Fruit fly (Drosophila melanogaster) whole organism, embryonic: ENCODE results near the gene Rim2.

Experiments
- ATbp ChIP-seq: fragments of 200-800 bp; sonication (Bioruptor generic); optimal IDR thresholded peaks from 2 replicates; lab custom pipeline; 2017; ENCODE audit warnings: missing biosample characterization, mild to moderate bottlenecking, missing genetic modification characterization, missing genetic modification reagents
- Blimp-1 ChIP-seq: fragments of 200-800 bp; sonication (Bioruptor generic); optimal IDR thresholded peaks from 3 replicates; lab custom pipeline; 2018; ENCODE audit warnings: missing biosample characterization, missing genetic modification characterization, mild to moderate bottlenecking, moderate library complexity, missing genetic modification reagents
- CG10267 ChIP-seq: fragments of 200-800 bp; sonication (Bioruptor generic); optimal IDR thresholded peaks from 2 replicates; lab custom pipeline; 2018; ENCODE audit warnings: missing biosample characterization, mild to moderate bottlenecking, missing genetic modification characterization, moderate library complexity
- CG10979 ChIP-seq: fragments of 200-800 bp; sonication (Bioruptor generic); optimal IDR thresholded peaks from 2 replicates; lab custom pipeline; 2018; ENCODE audit warnings: missing biosample characterization, mild to moderate bottlenecking, missing genetic modification characterization, moderate library complexity
- CG1529 ChIP-seq: fragments of 200-800 bp; sonication (Bioruptor generic); optimal IDR thresholded peaks from 3 replicates; lab custom pipeline; 2018; ENCODE audit warnings: missing biosample characterization, missing genetic modification characterization
- CG1647 ChIP-seq: fragments of 200-800 bp; sonication (Bioruptor generic); optimal IDR thresholded peaks from 3 replicates; lab custom pipeline; 2016; ENCODE audit warnings: missing biosample characterization, missing genetic modification characterization
- CG17829 ChIP-seq: fragments of 200-800 bp; optimal IDR thresholded peaks from 2 replicates; lab custom pipeline; 2019; ENCODE audit warnings: missing biosample characterization, mild to moderate bottlenecking, missing genetic modification characterization, moderate library complexity
- CG18262 ChIP-seq: fragments of 200-800 bp; optimal IDR thresholded peaks from 3 replicates; lab custom pipeline; 2019; ENCODE audit warnings: missing biosample characterization, mild to moderate bottlenecking, missing genetic modification characterization, moderate library complexity
- CG2202 ChIP-seq: fragments of 200-800 bp; sonication (Bioruptor generic); optimal IDR thresholded peaks from 2 replicates; lab custom pipeline; 2018; ENCODE audit warnings: missing biosample characterization, mild to moderate bottlenecking, missing genetic modification characterization
- CG2678 ChIP-seq: fragments of 200-800 bp; sonication (Bioruptor generic); optimal IDR thresholded peaks from 3 replicates; lab custom pipeline; 2019; ENCODE audit warnings: missing biosample characterization, mild to moderate bottlenecking, missing genetic modification characterization, moderate library complexity
- CG2875 ChIP-seq: fragments of 200-800 bp; sonication (Bioruptor generic); optimal IDR thresholded peaks from 2 replicates; lab custom pipeline; 2017; ENCODE audit warnings: missing biosample characterization, mild to moderate bottlenecking, missing genetic modification characterization, missing genetic modification reagents
- CG31441 ChIP-seq: fragments of 200-800 bp; sonication (Bioruptor generic); IDR thresholded peaks from 2 replicates; pipeline ENCODE4 v1.3.6; 2022; ENCODE audit warnings: missing biosample characterization, missing genetic modification characterization
- CG3407 ChIP-seq: fragments of 200-800 bp; sonication (Bioruptor generic); optimal IDR thresholded peaks from 2 replicates; lab custom pipeline; 2018; ENCODE audit warnings: missing biosample characterization, mild to moderate bottlenecking, missing genetic modification characterization
- CG4617 ChIP-seq: fragments of 200-800 bp; sonication (Bioruptor generic); optimal IDR thresholded peaks from 3 replicates; lab custom pipeline; 2016; ENCODE audit warnings: missing biosample characterization, missing genetic modification characterization, borderline replicate concordance
- CG6254 ChIP-seq: fragments of 200-800 bp; sonication (Bioruptor generic); optimal IDR thresholded peaks from 3 replicates; lab custom pipeline; 2017; ENCODE audit warnings: mild to moderate bottlenecking, missing biosample characterization, missing genetic modification reagents, missing genetic modification characterization
- CG6689 ChIP-seq: fragments of 200-800 bp; sonication (Bioruptor generic); IDR thresholded peaks from 2 replicates; pipeline ENCODE4 v1.3.6; 2022; ENCODE audit warnings: missing biosample characterization, missing genetic modification characterization
- CG8388 ChIP-seq: fragments of 200-800 bp; sonication (Bioruptor generic); optimal IDR thresholded peaks from 2 replicates; lab custom pipeline; 2019; ENCODE audit warnings: missing biosample characterization, mild to moderate bottlenecking, missing genetic modification characterization, moderate library complexity
- CG8944 ChIP-seq: fragments of 200-800 bp; sonication (Bioruptor generic); optimal IDR thresholded peaks from 3 replicates; lab custom pipeline; 2016; ENCODE audit warnings: missing biosample characterization, missing genetic modification characterization
- Chrac-16 ChIP-seq: fragments of 200-800 bp; sonication (Bioruptor generic); optimal IDR thresholded peaks from 3 replicates; lab custom pipeline; 2016; ENCODE audit warnings: missing biosample characterization, missing genetic modification characterization
- D ChIP-seq, 2 experiments: fragments of 200-800 bp in 1 of 2; fragments of >200 bp in 1 of 2; sonication (Bioruptor generic) in 1 of 2; optimal IDR thresholded peaks; 2 replicates in 1 of 2; 3 replicates in 1 of 2; lab custom pipeline; 2017; ENCODE audit warnings: mild to moderate bottlenecking in 1 of 2, missing biosample characterization in 1 of 2, missing genetic modification characterization in 1 of 2, missing genetic modification reagents in 1 of 2
- Drgx ChIP-seq: fragments of 200-800 bp; sonication (Bioruptor generic); IDR thresholded peaks from 2 replicates; pipeline ENCODE4 v1.3.6; 2022; ENCODE audit warnings: missing biosample characterization, missing genetic modification characterization
- GATAe ChIP-seq: fragments of 200-800 bp; sonication (Bioruptor generic); conservative IDR thresholded peaks from 2 replicates; pipeline ENCODE4 v1.3.6; 2022; ENCODE audit warnings: missing biosample characterization, missing genetic modification characterization
- Hr3 ChIP-seq: fragments of 200-800 bp; sonication (Bioruptor generic); optimal IDR thresholded peaks from 3 replicates; lab custom pipeline; 2016; ENCODE audit warnings: missing biosample characterization, missing genetic modification characterization
- Hr39 ChIP-seq: fragments of >200 bp; optimal IDR thresholded peaks from 2 replicates; lab custom pipeline; 2017
- Hr78 ChIP-seq, 2 experiments: fragments of 200-800 bp in 1 of 2; fragments of >200 bp in 1 of 2; sonication (Bioruptor generic) in 1 of 2; optimal IDR thresholded peaks; 2 replicates each; lab custom pipeline; 2017 to 2019; ENCODE audit warnings: missing biosample characterization in 2 of 2, missing genetic modification characterization in 2 of 2, mild to moderate bottlenecking in 1 of 2, moderate library complexity in 1 of 2
- Lhr ChIP-seq: fragments of 200-800 bp; sonication (Bioruptor generic); optimal IDR thresholded peaks from 3 replicates; lab custom pipeline; 2017; ENCODE audit warnings: mild to moderate bottlenecking, missing biosample characterization, missing genetic modification reagents, missing genetic modification characterization
- Med ChIP-seq: fragments of 200-800 bp; sonication (Bioruptor generic); peaks from one replicate; lab custom pipeline; 2016; ENCODE audit warnings: missing biosample characterization, missing genetic modification characterization, mild to moderate bottlenecking, inconsistent platforms, moderate library complexity
- Six4 ChIP-seq: fragments of 200-800 bp; sonication (Bioruptor generic); optimal IDR thresholded peaks from 2 replicates; lab custom pipeline; 2016; ENCODE audit warnings: missing biosample characterization, missing genetic modification characterization
- Sox102F ChIP-seq: fragments of 200-800 bp; sonication (Bioruptor generic); optimal IDR thresholded peaks from 2 replicates; lab custom pipeline; 2018; ENCODE audit warnings: missing biosample characterization, mild to moderate bottlenecking, missing genetic modification characterization, moderate library complexity
- Ssrp ChIP-seq: fragments of 200-800 bp; sonication (Bioruptor generic); optimal IDR thresholded peaks from 2 replicates; lab custom pipeline; 2018; ENCODE audit warnings: missing biosample characterization, mild to moderate bottlenecking, missing genetic modification characterization, moderate library complexity
- Xbp1 ChIP-seq: fragments of 200-800 bp; sonication (Bioruptor generic); optimal IDR thresholded peaks from 3 replicates; lab custom pipeline; 2016; ENCODE audit warnings: missing biosample characterization, mild to moderate bottlenecking, missing genetic modification characterization
- az2 ChIP-seq: fragments of 200-800 bp; sonication (Bioruptor generic); optimal IDR thresholded peaks from 3 replicates; lab custom pipeline; 2016; ENCODE audit warnings: missing biosample characterization, missing genetic modification characterization
- ci ChIP-seq: fragments of 200-800 bp; sonication (Bioruptor generic); IDR thresholded peaks from 3 replicates; pipeline ENCODE4 v1.3.6; 2022; ENCODE audit warnings: missing biosample characterization, missing genetic modification characterization
- croc ChIP-seq: fragments of 200-800 bp; sonication (Bioruptor generic); conservative IDR thresholded peaks from 3 replicates; pipeline ENCODE4 v1.3.6; 2022; ENCODE audit warnings: missing biosample characterization, missing genetic modification characterization
- dpn ChIP-seq, 2 experiments: fragments of 200-800 bp; sonication (Bioruptor generic); optimal IDR thresholded peaks; 3 replicates each; lab custom pipeline; 2016; ENCODE audit warnings: missing biosample characterization in 2 of 2, missing genetic modification characterization in 2 of 2
- gem ChIP-seq: fragments of 200-800 bp; sonication (Bioruptor generic); optimal IDR thresholded peaks from 2 replicates; lab custom pipeline; 2019; ENCODE audit warnings: missing biosample characterization, mild to moderate bottlenecking, missing genetic modification characterization, moderate library complexity
- hb ChIP-seq: fragments of 200-800 bp; sonication (Bioruptor generic); IDR thresholded peaks from 3 replicates; pipeline ENCODE4 v1.3.6; 2022; ENCODE audit warnings: missing biosample characterization, missing genetic modification characterization; ENCODE audit not compliant: partially characterized antibody
- nau ChIP-seq: fragments of 200-800 bp; sonication (Bioruptor generic); optimal IDR thresholded peaks from 3 replicates; lab custom pipeline; 2017; ENCODE audit warnings: missing biosample characterization, mild to moderate bottlenecking, missing genetic modification characterization, missing genetic modification reagents
- nmo ChIP-seq: fragments of 200-800 bp; sonication (Bioruptor generic); optimal IDR thresholded peaks from 2 replicates; lab custom pipeline; 2018; ENCODE audit warnings: missing biosample characterization, mild to moderate bottlenecking, missing genetic modification characterization, moderate library complexity
- oc ChIP-seq: fragments of 200-800 bp; sonication (Bioruptor generic); optimal IDR thresholded peaks from 2 replicates; lab custom pipeline; 2018; ENCODE audit warnings: missing biosample characterization, mild to moderate bottlenecking, missing genetic modification characterization, moderate library complexity
- org-1 ChIP-seq: fragments of 200-800 bp; sonication (Bioruptor generic); optimal IDR thresholded peaks from 2 replicates; lab custom pipeline; 2017; ENCODE audit warnings: missing biosample characterization, missing genetic modification characterization
- pan ChIP-seq, 4 experiments: fragments of >200 bp in 3 of 4; fragments of 200-800 bp in 1 of 4; sonication (Bioruptor generic) in 1 of 4; optimal IDR thresholded peaks in 3 of 4; IDR thresholded peaks in 1 of 4; 2 replicates each; pipeline versions ENCODE4 v1.3.6 to Lab custom; 2017 to 2022; ENCODE audit warnings: missing biosample characterization in 2 of 4, missing genetic modification characterization in 2 of 4, mixed read lengths in 1 of 4
- prd ChIP-seq, 3 experiments: fragments of >200 bp in 2 of 3; fragments of 200-800 bp in 1 of 3; sonication (Bioruptor generic) in 1 of 3; optimal IDR thresholded peaks in 2 of 3; IDR thresholded peaks in 1 of 3; 2 replicates in 2 of 3; 3 replicates in 1 of 3; pipeline versions ENCODE4 v1.3.6 to Lab custom; 2017 to 2022; ENCODE audit warnings: missing biosample characterization in 1 of 3, missing genetic modification characterization in 1 of 3
- row ChIP-seq: fragments of 200-800 bp; sonication (Bioruptor generic); IDR thresholded peaks from 3 replicates; pipeline ENCODE4 v1.3.6; 2022; ENCODE audit warnings: missing biosample characterization, missing genetic modification characterization
- sqz ChIP-seq: fragments of 200-800 bp; sonication (Bioruptor generic); optimal IDR thresholded peaks from 3 replicates; lab custom pipeline; 2018; ENCODE audit warnings: missing biosample characterization, mild to moderate bottlenecking, missing genetic modification characterization
- trem ChIP-seq: fragments of 200-800 bp; optimal IDR thresholded peaks from 3 replicates; lab custom pipeline; 2019; ENCODE audit warnings: missing biosample characterization, mild to moderate bottlenecking, missing genetic modification characterization, moderate library complexity
- unpg ChIP-seq: fragments of 200-800 bp; sonication (Bioruptor generic); optimal IDR thresholded peaks from 3 replicates; lab custom pipeline; 2018; ENCODE audit warnings: missing biosample characterization, mild to moderate bottlenecking, missing genetic modification characterization, moderate library complexity

Rim2 gene

dm6 chr2L:1738054-1738453, 13.9 kb upstream of the Rim2 start (continued):
- TF ChIP-seq CG10979, result peak; percentile 70
- peak; percentile 7 for TF ChIP-seq CG8944 (GFP tag; lab: Kevin White, UChicago)
- TF ChIP-seq oc (tag; lab: Kevin White, UChicago), result peak; percentile 55
- TF ChIP-seq CG6254, result peak; percentile 62
- peak; percentile 52 for TF ChIP-seq CG2678 (tag; lab: Kevin White, UChicago)
- peak; percentile 26 for TF ChIP-seq CG8388 (GFP tag; lab: Kevin White, UChicago)
- peak; percentile 52; the same call in 1 of the 2 replicates for TF ChIP-seq CG31441 (GFP tag; lab: Robert Waterston, UW)
- no peak for TF ChIP-seq CG4617
- peak; percentile 43 for TF ChIP-seq unpg (GFP tag; lab: Kevin White, UChicago)
- TF ChIP-seq Chrac-16 (GFP tag; lab: Kevin White, UChicago), result no peak
- TF ChIP-seq D (optimal IDR thresholded peaks at IDR 0.05; lab: Kevin White, UChicago), result no peak
- peak; percentile 25 for TF ChIP-seq D (GFP tag; optimal IDR thresholded peaks at IDR 0.05; lab: Kevin White, UChicago)
- peak; percentile 31 for TF ChIP-seq CG3407
- TF ChIP-seq hb (GFP tag; lab: Robert Waterston, UW), result no peak
- peak; percentile 42; the same call in 2 of the 3 replicates for TF ChIP-seq row (GFP tag; lab: Robert Waterston, UW)
- 0 out of 3 replicates have a peak, but pooled peaks have one; percentile 15 for TF ChIP-seq croc (GFP tag; lab: Robert Waterston, UW)
- peak; percentile 48 for TF ChIP-seq CG18262
- TF ChIP-seq GATAe, result no peak
- peak; percentile 20 for TF ChIP-seq CG17829
- TF ChIP-seq Sox102F (GFP tag; lab: Kevin White, UChicago), result peak; percentile 52
- peak; percentile 13 for TF ChIP-seq az2 (GFP tag; lab: Kevin White, UChicago)
- TF ChIP-seq Xbp1, result peak; percentile 31
- no peak for TF ChIP-seq pan (optimal IDR thresholded peaks at IDR 0.05; lab: Kevin White, UChicago)
- TF ChIP-seq pan (GFP tag; optimal IDR thresholded peaks at IDR 0.05 in 1 of 2, IDR thresholded peaks at IDR 0.05 in 1 of 2), result peak in 1 of 2 experiments; percentile 20
- peak; percentile 85 for TF ChIP-seq Blimp-1 (GFP tag; lab: Kevin White, UChicago)
- peak; percentile 33 for TF ChIP-seq CG2202 (tag; lab: Kevin White, UChicago)
- TF ChIP-seq Six4, result peak; percentile 23
- TF ChIP-seq Drgx (GFP tag; lab: Robert Waterston, UW), result peak; percentile 41; the same call in 1 of the 2 replicates
- peak; percentile 59; the same call in 2 of the 3 replicates for TF ChIP-seq ci (GFP tag; lab: Robert Waterston, UW)
- TF ChIP-seq nau (GFP tag; lab: Kevin White, UChicago), result peak; percentile 43
- TF ChIP-seq CG2875, result peak; percentile 41
- peak; percentile 19 for TF ChIP-seq CG10267
- TF ChIP-seq Hr3 (GFP tag; lab: Kevin White, UChicago), result peak; percentile 7
- no peak for TF ChIP-seq prd (optimal IDR thresholded peaks at IDR 0.05; lab: Kevin White, UChicago)
- peak; percentile 37; the same call in 1 of the 3 replicates for TF ChIP-seq prd (GFP tag; IDR thresholded peaks at IDR 0.05; lab: Robert Waterston, UW)
- TF ChIP-seq Hr78 (GFP tag; optimal IDR thresholded peaks at IDR 0.05; lab: Kevin White, UChicago), result peak in 1 of 2 experiments; percentile 57
- TF ChIP-seq Lhr, result peak; percentile 4
- 0 out of 2 replicates have a peak, but pooled peaks have one; percentile 13 for TF ChIP-seq CG6689 (GFP tag; lab: Robert Waterston, UW)
- TF ChIP-seq nmo, result peak; percentile 31
- TF ChIP-seq org-1 (GFP tag; lab: Kevin White, UChicago), result peak; percentile 12
- TF ChIP-seq CG1529 (GFP tag; lab: Kevin White, UChicago), result peak; percentile 16
- TF ChIP-seq dpn (GFP tag; optimal IDR thresholded peaks at IDR 0.05; lab: Kevin White, UChicago), result peak in 1 of 2 experiments; percentile 4
- no peak for TF ChIP-seq sqz (GFP tag; lab: Kevin White, UChicago)
- peak; percentile 26 for TF ChIP-seq CG1647
- peak; percentile 24 for TF ChIP-seq Ssrp (tag; lab: Kevin White, UChicago)
- peak; percentile 56 for TF ChIP-seq Med (GFP tag; lab: Kevin White, UChicago)
- peak; percentile 44 for TF ChIP-seq ATbp (GFP tag; lab: Kevin White, UChicago)
- TF ChIP-seq gem (tag; lab: Kevin White, UChicago), result peak; percentile 54
- no peak for TF ChIP-seq Hr39
- TF ChIP-seq trem (tag; lab: Kevin White, UChicago), result no peak
